Worm (Caenorhabditis elegans) whole organism, L4 larva: Measurements from ENCODE around the gene T24D3.2.

ENCODE experiments used
- D1046.2 ChIP-seq: fragments of 200-800 bp; sonication (Bioruptor generic); IDR thresholded peaks from 2 replicates; pipeline ENCODE4 v1.3.6; 2022; ENCODE audit warnings: missing genetic modification characterization, missing compliant biosample characterization
- F37D6.2 ChIP-seq: sonication (generic microtip); optimal IDR thresholded peaks from 2 replicates; lab custom pipeline; 2016; ENCODE audit warnings: mild to moderate bottlenecking, missing genetic modification characterization, missing compliant biosample characterization
- F49E8.2 ChIP-seq: sonication (generic microtip); optimal IDR thresholded peaks from 2 replicates; lab custom pipeline; 2016; ENCODE audit warnings: missing compliant biosample characterization, mild to moderate bottlenecking, missing genetic modification characterization, borderline replicate concordance
- aha-1 ChIP-seq: fragments of 150-350 bp; peaks from one replicate; lab custom pipeline; 2014; ENCODE audit warnings: missing biosample characterization, missing genetic modification characterization
- aly-2 ChIP-seq: sonication (generic microtip); optimal IDR thresholded peaks from 2 replicates; lab custom pipeline; 2018; ENCODE audit warnings: missing biosample characterization, missing genetic modification characterization
- ama-1 ChIP-seq: fragments of 150-350 bp; optimal IDR thresholded peaks from 2 replicates; lab custom pipeline; 2014; ENCODE audit warnings: inconsistent platforms, mixed read lengths
- ceh-20 ChIP-seq: fragments of 200-800 bp; sonication (Bioruptor generic); IDR thresholded peaks from 2 replicates; pipeline ENCODE4 v1.3.6; 2022; ENCODE audit warnings: missing genetic modification reagents, missing genetic modification characterization, missing compliant biosample characterization
- ceh-62 ChIP-seq: sonication (generic microtip); optimal IDR thresholded peaks from 2 replicates; lab custom pipeline; 2017; ENCODE audit warnings: missing biosample characterization, missing genetic modification characterization
- ctbp-1 ChIP-seq: fragments of 200-800 bp; sonication (Bioruptor generic); IDR thresholded peaks from 2 replicates; pipeline ENCODE4 v1.3.6; 2022; ENCODE audit warnings: missing genetic modification reagents, missing genetic modification characterization, missing compliant biosample characterization
- daf-12 ChIP-seq: fragments of 150-350 bp; optimal IDR thresholded peaks from 2 replicates; lab custom pipeline; 2014; ENCODE audit warnings: missing biosample characterization, missing genetic modification reagents, missing genetic modification characterization
- daf-8 ChIP-seq: fragments of 200-800 bp; sonication (Bioruptor generic); IDR thresholded peaks from 2 replicates; pipeline ENCODE4 v1.3.6; 2022; ENCODE audit warnings: missing genetic modification characterization, missing compliant biosample characterization
- dmd-6 ChIP-seq: fragments of 200-800 bp; sonication (Bioruptor generic); IDR thresholded peaks from 2 replicates; pipeline ENCODE4 v1.3.6; 2022; ENCODE audit warnings: missing genetic modification reagents, missing genetic modification characterization, missing compliant biosample characterization
- dmd-8 ChIP-seq: fragments of 200-800 bp; sonication (Bioruptor generic); IDR thresholded peaks from 2 replicates; pipeline ENCODE4 v1.3.6; 2022; ENCODE audit warnings: missing genetic modification characterization, missing compliant biosample characterization
- dpl-1 ChIP-seq: fragments of 150-350 bp; optimal IDR thresholded peaks from 2 replicates; lab custom pipeline; 2014; ENCODE audit warnings: missing biosample characterization, missing genetic modification reagents, missing genetic modification characterization
- duxl-1 ChIP-seq: sonication (generic microtip); optimal IDR thresholded peaks from 2 replicates; lab custom pipeline; 2016; ENCODE audit warnings: mild to moderate bottlenecking, missing genetic modification characterization, moderate library complexity, missing compliant biosample characterization; ENCODE audit not compliant: poor library complexity
- dve-1 ChIP-seq: sonication (generic microtip); optimal IDR thresholded peaks from 2 replicates; lab custom pipeline; 2017; ENCODE audit warnings: antibody characterized with exemption, mild to moderate bottlenecking, missing genetic modification characterization, missing compliant biosample characterization; ENCODE audit not compliant: insufficient read depth
- fos-1 ChIP-seq: fragments of 150-350 bp; optimal IDR thresholded peaks from 2 replicates; lab custom pipeline; 2014; ENCODE audit warnings: missing biosample characterization, missing genetic modification characterization
- gei-8 ChIP-seq: fragments of 200-800 bp; sonication (Bioruptor generic); optimal IDR thresholded peaks from 2 replicates; lab custom pipeline; 2018; ENCODE audit warnings: mild to moderate bottlenecking, missing genetic modification characterization, missing compliant biosample characterization
- hlh-30 ChIP-seq: sonication (generic microtip); optimal IDR thresholded peaks from 2 replicates; lab custom pipeline; 2017; ENCODE audit warnings: antibody characterized with exemption, mild to moderate bottlenecking, missing genetic modification characterization, missing compliant biosample characterization; ENCODE audit not compliant: insufficient read depth
- jun-1 ChIP-seq: fragments of 150-350 bp; optimal IDR thresholded peaks from 2 replicates; lab custom pipeline; 2014; ENCODE audit warnings: missing biosample characterization, missing genetic modification reagents, missing genetic modification characterization
- lim-7 ChIP-seq: fragments of 200-800 bp; sonication (Bioruptor generic); IDR thresholded peaks from 2 replicates; pipeline ENCODE4 v1.3.6; 2022; ENCODE audit warnings: missing genetic modification characterization, missing compliant biosample characterization
- lin-38 ChIP-seq: fragments of 200-800 bp; sonication (Bioruptor generic); IDR thresholded peaks from 2 replicates; pipeline ENCODE4 v1.3.6; 2022; ENCODE audit warnings: missing genetic modification reagents, missing genetic modification characterization, missing compliant biosample characterization
- lin-39 ChIP-seq: fragments of 150-350 bp; optimal IDR thresholded peaks from 2 replicates; lab custom pipeline; 2014; ENCODE audit warnings: missing biosample characterization, missing genetic modification reagents, missing genetic modification characterization
- mdl-1 ChIP-seq, 2 experiments: fragments of 150-350 bp in 1 of 2; sonication (generic microtip) in 1 of 2; optimal IDR thresholded peaks; 2 replicates each; lab custom pipeline; 2014 to 2017; ENCODE audit warnings: missing biosample characterization in 2 of 2, missing genetic modification characterization in 2 of 2
- mdt-29 ChIP-seq: fragments of 200-800 bp; sonication (Bioruptor generic); IDR thresholded peaks from 2 replicates; pipeline ENCODE4 v1.3.6; 2022; ENCODE audit warnings: missing genetic modification reagents, missing genetic modification characterization, missing compliant biosample characterization
- mep-1 ChIP-seq: fragments of 150-350 bp; sonication (generic microtip); optimal IDR thresholded peaks from 3 replicates; lab custom pipeline; 2014; ENCODE audit warnings: missing biosample characterization, missing genetic modification characterization
- mes-2 ChIP-seq: sonication (generic microtip); optimal IDR thresholded peaks from 2 replicates; lab custom pipeline; 2016; ENCODE audit warnings: missing genotype, mild to moderate bottlenecking, missing genetic modification characterization, missing compliant biosample characterization; ENCODE audit not compliant: poor library complexity, severe bottlenecking
- mxl-2 ChIP-seq: fragments of 200-800 bp; sonication (Bioruptor generic); conservative IDR thresholded peaks from 2 replicates; pipeline ENCODE4 v1.3.6; 2022; ENCODE audit warnings: missing genetic modification reagents, missing genetic modification characterization, missing compliant biosample characterization
- nhr-102 ChIP-seq: sonication (generic microtip); optimal IDR thresholded peaks from 2 replicates; lab custom pipeline; 2016; ENCODE audit warnings: mild to moderate bottlenecking, missing genetic modification characterization, moderate library complexity, missing compliant biosample characterization
- nhr-11 ChIP-seq: fragments of 150-350 bp; optimal IDR thresholded peaks from 2 replicates; lab custom pipeline; 2014; ENCODE audit warnings: missing biosample characterization, missing genetic modification characterization
- nhr-237 ChIP-seq: sonication (generic microtip); optimal IDR thresholded peaks from 2 replicates; lab custom pipeline; 2017; ENCODE audit warnings: missing biosample characterization, missing genetic modification characterization
- nhr-28 ChIP-seq: fragments of 150-350 bp; optimal IDR thresholded peaks from 2 replicates; lab custom pipeline; 2014; ENCODE audit warnings: missing biosample characterization, missing genetic modification characterization
- nhr-76 ChIP-seq: fragments of 150-350 bp; optimal IDR thresholded peaks from 2 replicates; lab custom pipeline; 2014; ENCODE audit warnings: missing biosample characterization, missing genetic modification characterization
- nhr-77 ChIP-seq: fragments of 150-350 bp; optimal IDR thresholded peaks from 2 replicates; lab custom pipeline; 2014; ENCODE audit warnings: missing biosample characterization, missing genetic modification characterization
- php-3 ChIP-seq: fragments of 200-800 bp; sonication (Bioruptor generic); IDR thresholded peaks from 2 replicates; pipeline ENCODE4 v1.3.6; 2022; ENCODE audit warnings: missing genetic modification reagents, missing genetic modification characterization, missing compliant biosample characterization
- pqm-1 ChIP-seq: sonication (generic microtip); optimal IDR thresholded peaks from 2 replicates; lab custom pipeline; 2017; ENCODE audit warnings: missing biosample characterization, missing genetic modification characterization
- set-16 ChIP-seq: fragments of 200-800 bp; sonication (Bioruptor generic); IDR thresholded peaks from 2 replicates; pipeline ENCODE4 v1.3.6; 2022; ENCODE audit warnings: missing genetic modification reagents, missing genetic modification characterization, missing compliant biosample characterization
- snpc-1.2 ChIP-seq: fragments of 200-800 bp; sonication (Bioruptor generic); IDR thresholded peaks from 2 replicates; pipeline ENCODE4 v1.3.6; 2022; ENCODE audit warnings: missing genetic modification reagents, missing genetic modification characterization, missing compliant biosample characterization
- spr-1 ChIP-seq: sonication (generic microtip); optimal IDR thresholded peaks from 2 replicates; lab custom pipeline; 2016; ENCODE audit warnings: mild to moderate bottlenecking, missing genetic modification characterization, missing compliant biosample characterization
- spr-3 ChIP-seq: fragments of 200-800 bp; sonication (Bioruptor generic); optimal IDR thresholded peaks from 2 replicates; lab custom pipeline; 2018; ENCODE audit warnings: mild to moderate bottlenecking, missing genetic modification characterization, missing compliant biosample characterization
- tra-1 ChIP-seq: fragments of 200-800 bp; sonication (Bioruptor generic); IDR thresholded peaks from 2 replicates; pipeline ENCODE4 v1.3.6; 2022; ENCODE audit warnings: missing genetic modification reagents, missing genetic modification characterization, missing compliant biosample characterization
- unc-130 ChIP-seq: sonication (generic microtip); optimal IDR thresholded peaks from 2 replicates; lab custom pipeline; 2016; ENCODE audit warnings: missing genetic modification reagents, missing genetic modification characterization, missing compliant biosample characterization
- unc-62 ChIP-seq, 3 experiments: fragments of 150-350 bp in 1 of 3; sonication (generic microtip); optimal IDR thresholded peaks in 2 of 3; peaks in 1 of 3; 1 replicate in 1 of 3; 2 replicates in 2 of 3; lab custom pipeline; 2014 to 2017; ENCODE audit warnings: missing biosample characterization in 3 of 3, missing genetic modification characterization in 3 of 3, missing genetic modification reagents in 3 of 3, missing genotype in 1 of 3
- vab-7 ChIP-seq: fragments of 200-800 bp; sonication (Bioruptor generic); IDR thresholded peaks from 2 replicates; pipeline ENCODE4 v1.3.6; 2022; ENCODE audit warnings: missing genetic modification reagents, missing genetic modification characterization, missing compliant biosample characterization
- zag-1 ChIP-seq: fragments of 150-350 bp; optimal IDR thresholded peaks from 2 replicates; lab custom pipeline; 2014; ENCODE audit warnings: missing biosample characterization, missing genetic modification characterization
- zfp-2 ChIP-seq: sonication (generic microtip); optimal IDR thresholded peaks from 2 replicates; lab custom pipeline; 2016; ENCODE audit warnings: mild to moderate bottlenecking, missing genetic modification characterization, missing compliant biosample characterization

T24D3.2 gene

DNA sequence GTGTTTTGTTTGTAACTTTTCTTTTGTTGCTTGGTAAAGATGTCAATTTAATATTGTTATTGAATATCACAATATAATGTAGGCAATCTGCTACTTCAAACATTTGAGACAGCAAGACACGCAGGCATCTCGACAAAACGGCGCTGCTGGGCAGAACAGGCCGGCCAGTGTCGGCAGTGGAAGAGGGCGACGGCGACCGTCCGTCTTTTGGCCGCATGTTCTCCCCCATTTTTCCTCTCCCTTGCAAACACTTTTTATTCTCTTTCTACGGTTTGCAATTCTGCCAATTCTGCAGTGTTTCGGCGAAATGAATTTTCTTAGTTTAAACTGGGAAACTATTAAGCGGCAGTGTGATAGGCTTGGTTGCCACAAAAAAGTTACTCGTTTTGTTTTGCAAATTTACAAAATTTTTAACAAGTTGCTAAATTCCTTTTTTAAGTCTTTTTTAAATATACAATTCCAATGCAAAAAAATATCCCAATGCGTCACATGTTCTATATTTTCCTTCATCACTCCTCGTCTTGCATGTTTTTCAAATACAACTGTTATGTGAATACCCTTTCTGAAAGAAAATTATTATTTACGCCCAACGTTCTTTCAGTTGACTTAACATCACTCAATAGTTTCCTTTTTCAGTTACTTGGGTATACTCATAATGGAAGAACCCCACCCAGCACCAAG is 23.9 kb downstream of the T24D3.2 start, which contains the start of gene T18D3.6 (continued):
- TF ChIP-seq zag-1 (tag; lab: Kevin White, UChicago) (no peak), mdl-1 (tag; optimal IDR thresholded peaks at IDR 0.05; lab: Kevin White, UChicago) (no peak), nhr-11 (tag; lab: Kevin White, UChicago) (no peak), lin-39 (tag; lab: Kevin White, UChicago) (no peak), nhr-28 (tag; lab: Kevin White, UChicago) (peak; percentile 33), vab-7 (GFP tag; lab: Robert Waterston, UW) (no peak), ceh-20 (GFP tag; lab: Robert Waterston, UW) (no peak), daf-12 (tag; lab: Kevin White, UChicago) (no peak)
- TF ChIP-seq, all 104 proteins: peak for 16

DNA sequence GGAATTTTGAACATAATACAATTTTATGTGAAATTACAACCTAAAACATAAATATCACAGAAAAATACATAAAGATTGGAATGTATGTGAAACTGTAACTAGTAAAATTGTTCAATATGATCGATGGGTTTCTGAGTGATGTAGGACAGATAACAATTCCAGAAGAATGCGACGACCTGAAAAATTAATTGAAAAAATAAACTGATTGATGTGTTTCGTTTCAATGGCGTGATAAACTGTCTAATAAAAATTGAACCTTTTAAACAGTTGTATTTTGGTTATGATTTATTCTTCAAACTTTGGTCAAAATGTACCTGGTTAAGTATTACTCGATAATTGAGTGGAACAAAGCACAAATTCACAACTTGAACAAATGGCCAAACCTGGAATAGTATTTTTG is 25.7 kb downstream of the T24D3.2 start:
- TF ChIP-seq nhr-76 (tag; lab: Kevin White, UChicago) (peak; percentile 10), F49E8.2 (tag; lab: Kevin White, UChicago) (no peak), php-3 (GFP tag; lab: Robert Waterston, UW) (0 out of 2 replicates have a peak, but pooled peaks have one; percentile 18), dmd-6 (GFP tag; lab: Robert Waterston, UW) (peak; percentile 59)
- TF ChIP-seq, all 104 proteins: peak for 3

- TF ChIP-seq F37D6.2 (tag; lab: Kevin White, UChicago) (peak; percentile 80), daf-8 (GFP tag; lab: Robert Waterston, UW) (no peak), zfp-2 (no peak), spr-3 (GFP tag; lab: Kevin White, UChicago) (no peak), unc-130 (GFP tag; lab: Kevin White, UChicago) (no peak), spr-1 (tag; lab: Kevin White, UChicago) (no peak), fos-1 (tag; lab: Kevin White, UChicago) (no peak), aha-1 (tag; lab: Kevin White, UChicago) (peak; percentile 73), nhr-28 (tag; lab: Kevin White, UChicago) (peak; percentile 15), ctbp-1 (peak; percentile 66), mes-2 (peak; percentile 61), dpl-1 (GFP tag; lab: Kevin White, UChicago) (no peak), dve-1 (peak; percentile 52), lin-38 (GFP tag; lab: Robert Waterston, UW) (peak; percentile 49), ama-1 (lab: Kevin White, UChicago) (no peak), lim-7 (no peak), duxl-1 (tag; lab: Kevin White, UChicago) (no peak), snpc-1.2 (GFP tag; lab: Robert Waterston, UW) (no peak), jun-1 (tag; lab: Kevin White, UChicago) (no peak), mdt-29 (GFP tag; lab: Robert Waterston, UW) (no peak), vab-7 (GFP tag; lab: Robert Waterston, UW) (no peak), nhr-102 (peak; percentile 31), tra-1 (GFP tag; lab: Robert Waterston, UW) (0 out of 2 replicates have a peak, but pooled peaks have one; percentile 57), aly-2 (tag; lab: Kevin White, UChicago) (no peak), php-3 (GFP tag; lab: Robert Waterston, UW) (0 out of 2 replicates have a peak, but pooled peaks have one; percentile 8), hlh-30 (peak; percentile 5), set-16 (GFP tag; lab: Robert Waterston, UW) (peak; percentile 93), gei-8 (GFP tag; lab: Kevin White, UChicago) (no peak), mxl-2 (GFP tag; lab: Robert Waterston, UW) (no peak), unc-62 (GFP tag; optimal IDR thresholded peaks at IDR 0.05 in 1 of 2; lab: Kevin White, UChicago) (peak in 1 of 2 experiments; percentile 15), unc-62 (tag; optimal IDR thresholded peaks at IDR 0.05; lab: Kevin White, UChicago) (no peak), nhr-237 (tag; lab: Kevin White, UChicago) (no peak), ceh-62 (tag; lab: Kevin White, UChicago) (no peak), D1046.2 (GFP tag; lab: Robert Waterston, UW) (no peak), nhr-77 (tag; lab: Kevin White, UChicago) (no peak), mep-1 (tag; lab: Kevin White, UChicago) (peak; percentile 71), dmd-8 (GFP tag; lab: Robert Waterston, UW) (no peak), daf-12 (tag; lab: Kevin White, UChicago) (no peak), pqm-1 (no peak)
Measured at ce11 chrX:12452143-12452570, 26.6 kb downstream of the T24D3.2 start.
